Fruit fly (Drosophila melanogaster) whole organism, prepupa: Measurements from ENCODE around the gene CG44259.

ENCODE experiments used
- CG11902 ChIP-seq: fragments of 200-800 bp; sonication (Bioruptor generic); optimal IDR thresholded peaks from 3 replicates; lab custom pipeline; 2016; ENCODE audit warnings: missing biosample characterization, missing genetic modification characterization
- CG3032 ChIP-seq: fragments of 200-800 bp; optimal IDR thresholded peaks from 2 replicates; lab custom pipeline; 2019; ENCODE audit warnings: missing biosample characterization, mild to moderate bottlenecking, missing genetic modification characterization, moderate library complexity
- CG31627 ChIP-seq: fragments of 200-800 bp; sonication (Bioruptor generic); optimal IDR thresholded peaks from 3 replicates; lab custom pipeline; 2016; ENCODE audit warnings: missing biosample characterization, missing genetic modification characterization
- CG3919 ChIP-seq: fragments of 200-800 bp; sonication (Bioruptor generic); optimal IDR thresholded peaks from 3 replicates; lab custom pipeline; 2016; ENCODE audit warnings: missing biosample characterization, missing genetic modification characterization
- CG6808 ChIP-seq: fragments of 200-800 bp; sonication (Bioruptor generic); optimal IDR thresholded peaks from 3 replicates; lab custom pipeline; 2017; ENCODE audit warnings: missing biosample characterization, missing genetic modification characterization, mild to moderate bottlenecking, moderate library complexity, missing genetic modification reagents
- CG6854 ChIP-seq: fragments of 200-800 bp; sonication (Bioruptor generic); optimal IDR thresholded peaks from 2 replicates; lab custom pipeline; 2017; ENCODE audit warnings: missing biosample characterization, mild to moderate bottlenecking, missing genetic modification characterization
- Eip78C ChIP-seq: fragments of 200-800 bp; sonication (Bioruptor generic); peaks from one replicate; lab custom pipeline; 2016; ENCODE audit warnings: missing biosample characterization, missing genetic modification characterization
- Lpt ChIP-seq: fragments of 200-800 bp; sonication (Bioruptor generic); optimal IDR thresholded peaks from 3 replicates; lab custom pipeline; 2016; ENCODE audit warnings: missing biosample characterization, missing genetic modification characterization
- fd85E ChIP-seq: fragments of 200-800 bp; sonication (Bioruptor generic); optimal IDR thresholded peaks from 3 replicates; lab custom pipeline; 2016; ENCODE audit warnings: missing biosample characterization, missing genetic modification characterization
- pdm3 ChIP-seq: fragments of 200-800 bp; sonication (Bioruptor generic); optimal IDR thresholded peaks from 3 replicates; lab custom pipeline; 2016; ENCODE audit warnings: missing biosample characterization, missing genetic modification characterization
- vri ChIP-seq: fragments of 200-800 bp; sonication (Bioruptor generic); optimal IDR thresholded peaks from 3 replicates; lab custom pipeline; 2016; ENCODE audit warnings: missing biosample characterization, mild to moderate bottlenecking, missing genetic modification characterization

DNA sequence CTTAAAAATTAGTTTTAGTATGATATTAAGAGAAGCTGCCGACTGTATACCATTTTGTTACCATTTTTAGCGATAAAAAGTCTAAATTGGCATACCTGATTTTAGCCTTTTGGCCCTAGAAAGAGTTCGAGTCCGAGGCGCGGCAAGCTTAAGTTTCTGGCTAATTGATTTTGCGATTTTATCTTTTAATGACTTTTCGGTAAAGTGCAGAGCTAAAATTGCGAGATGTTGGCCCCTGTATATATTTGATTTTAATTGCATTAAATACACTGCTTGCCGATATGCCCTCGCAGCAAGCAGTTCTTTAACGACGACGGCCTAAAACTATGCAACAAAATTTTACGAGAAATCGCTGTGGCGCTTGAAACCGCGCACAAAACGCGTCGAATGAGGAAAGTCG, 22.4 kb downstream of the CG44259 start:
- no peak for TF ChIP-seq vri
- TF ChIP-seq CG6808, result no peak
- peak; percentile 44 for TF ChIP-seq CG3919 (GFP tag; lab: Kevin White, UChicago)
- peak; percentile 24 for TF ChIP-seq pdm3 (GFP tag; lab: Kevin White, UChicago)
- peak; percentile 49 for TF ChIP-seq CG31627 (GFP tag; lab: Kevin White, UChicago)
- TF ChIP-seq Lpt, result no peak
- no peak for TF ChIP-seq CG11902 (GFP tag; lab: Kevin White, UChicago)
- no peak for TF ChIP-seq CG6854
- TF ChIP-seq Eip78C, result peak; percentile 73
- no peak for TF ChIP-seq fd85E
- no peak for TF ChIP-seq CG3032 (tag; lab: Kevin White, UChicago)
